Worm (Caenorhabditis elegans): ENCODE measurements around the gene Y56A3A.41.

Gene Y56A3A.41

DNA sequence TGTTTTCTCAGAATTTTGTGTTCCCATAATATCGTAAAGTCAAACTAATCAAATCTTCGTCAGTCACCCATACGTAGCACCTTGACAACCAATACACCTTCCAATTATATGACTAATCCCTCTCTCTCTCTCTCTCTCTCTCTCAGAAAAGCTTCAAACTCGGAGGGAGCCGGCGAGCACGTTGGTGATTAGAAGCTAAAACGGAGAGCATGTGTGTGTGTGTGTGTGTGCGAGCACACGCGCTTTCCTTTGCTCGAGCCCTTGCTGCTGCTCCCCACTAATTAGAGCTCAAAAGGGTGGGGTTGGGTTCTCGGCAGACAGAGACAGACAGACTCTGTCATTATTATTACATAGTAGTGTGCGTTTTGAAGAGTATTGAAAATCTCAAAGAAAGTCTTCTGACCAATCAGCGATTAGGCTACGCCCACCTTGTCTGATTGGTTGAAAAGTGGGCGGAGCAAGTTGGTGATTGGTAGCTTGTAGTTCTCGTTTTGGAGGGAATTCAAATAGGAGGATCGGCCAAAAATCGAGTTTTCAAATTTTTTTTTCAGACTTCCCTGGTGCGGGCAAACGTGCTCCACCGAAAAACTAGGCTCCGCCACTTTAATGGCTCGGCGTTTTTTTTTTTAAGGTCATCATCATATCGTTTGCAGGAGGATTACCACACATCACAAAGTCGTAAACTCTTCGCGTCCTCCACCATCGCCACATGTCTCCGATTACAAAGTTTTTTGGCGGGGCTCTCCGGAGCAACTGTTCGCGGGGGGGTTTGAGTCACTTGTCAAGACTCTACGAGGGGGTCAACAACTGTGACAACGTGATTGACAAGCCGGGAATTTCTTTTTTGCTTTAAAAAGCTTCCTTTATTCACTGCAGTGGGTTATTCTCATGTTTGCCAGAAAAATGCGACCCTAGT, 42.5 kb upstream of the Y56A3A.41 start:
- no peak for TF ChIP-seq Y116A8C.19 (tag; optimal IDR thresholded peaks at IDR 0.05; ENCODE audit: borderline replicate concordance)
- TF ChIP-seq nhr-76 (tag; optimal IDR thresholded peaks at IDR 0.05): no peak
- no peak for TF ChIP-seq elt-2 (tag; optimal IDR thresholded peaks at IDR 0.05)
- TF ChIP-seq nhr-47 (tag; optimal IDR thresholded peaks at IDR 0.05): peak; percentile 64
- TF ChIP-seq nhr-85 (tag): peak; percentile 35
- TF ChIP-seq tlp-1 (tag; optimal IDR thresholded peaks at IDR 0.05): no peak
- TF ChIP-seq dpl-1 (GFP tag; optimal IDR thresholded peaks at IDR 0.05): no peak
- peak; percentile 12 for TF ChIP-seq snu-23 (GFP tag; optimal IDR thresholded peaks at IDR 0.05)
- TF ChIP-seq ceh-82 (tag; optimal IDR thresholded peaks at IDR 0.05): peak in 1 of 3 experiments; percentile 23
- peak; percentile 13 for TF ChIP-seq nhr-20 (tag; optimal IDR thresholded peaks at IDR 0.05)
- no peak for TF ChIP-seq nhr-28 (tag; optimal IDR thresholded peaks at IDR 0.05)
- TF ChIP-seq unc-86 (tag; optimal IDR thresholded peaks at IDR 0.05): no peak
- TF ChIP-seq egl-13 (tag; optimal IDR thresholded peaks at IDR 0.05): peak; percentile 2
- TF ChIP-seq nhr-84 (tag; optimal IDR thresholded peaks at IDR 0.05): no peak
- TF ChIP-seq dsc-1 (tag; optimal IDR thresholded peaks at IDR 0.05): peak; percentile 83
- TF ChIP-seq C34B4.2 (tag; optimal IDR thresholded peaks at IDR 0.05): no peak
- no peak for TF ChIP-seq blmp-1 (tag; optimal IDR thresholded peaks at IDR 0.05)
- peak; percentile 66 for TF ChIP-seq nhr-71 (tag; optimal IDR thresholded peaks at IDR 0.05)
- TF ChIP-seq ama-1 (optimal IDR thresholded peaks at IDR 0.05): peak; percentile 14
- TF ChIP-seq mep-1 (tag; optimal IDR thresholded peaks at IDR 0.05): peak; percentile 1
- peak; percentile 74 for TF ChIP-seq rnt-1 (tag; optimal IDR thresholded peaks at IDR 0.05)
- no peak for TF ChIP-seq mdl-1 (tag; optimal IDR thresholded peaks at IDR 0.05)
- TF ChIP-seq F16B12.6 (tag; optimal IDR thresholded peaks at IDR 0.05): no peak
- peak in 1 of 2 experiments; percentile 15 for TF ChIP-seq lin-35 (GFP tag; optimal IDR thresholded peaks at IDR 0.05)
- peak; percentile 18 for TF ChIP-seq swsn-7 (tag; optimal IDR thresholded peaks at IDR 0.05)
- peak; percentile 79 for TF ChIP-seq xbp-1 (tag; optimal IDR thresholded peaks at IDR 0.05)
- no peak for TF ChIP-seq ceh-88 (GFP tag; IDR thresholded peaks at IDR 0.05)
- TF ChIP-seq pax-3 (tag; optimal IDR thresholded peaks at IDR 0.05): peak; percentile 49
- TF ChIP-seq fkh-8 (tag; optimal IDR thresholded peaks at IDR 0.05): peak; percentile 89
- peak; percentile 44 for TF ChIP-seq unc-62 (GFP tag; optimal IDR thresholded peaks at IDR 0.05)
- peak; percentile 42 for TF ChIP-seq nhr-19 (GFP tag; conservative IDR thresholded peaks at IDR 0.05)
- TF ChIP-seq unc-98 (GFP tag; IDR thresholded peaks at IDR 0.05): 0 out of 2 replicates have a peak, but pooled peaks have one; percentile 37
- TF ChIP-seq unc-30 (tag; optimal IDR thresholded peaks at IDR 0.05): no peak
- peak; percentile 46 for TF ChIP-seq ceh-8 (GFP tag; optimal IDR thresholded peaks at IDR 0.05)
- no peak for TF ChIP-seq efl-1 (optimal IDR thresholded peaks at IDR 0.05)
- no peak for TF ChIP-seq efl-1 (GFP tag; optimal IDR thresholded peaks at IDR 0.05 in 1 of 2)
- peak; percentile 26 for TF ChIP-seq sup-37 (GFP tag; optimal IDR thresholded peaks at IDR 0.05)
- TF ChIP-seq lsy-2 (tag; optimal IDR thresholded peaks at IDR 0.05): peak in 1 of 2 experiments; percentile 9

DNA sequence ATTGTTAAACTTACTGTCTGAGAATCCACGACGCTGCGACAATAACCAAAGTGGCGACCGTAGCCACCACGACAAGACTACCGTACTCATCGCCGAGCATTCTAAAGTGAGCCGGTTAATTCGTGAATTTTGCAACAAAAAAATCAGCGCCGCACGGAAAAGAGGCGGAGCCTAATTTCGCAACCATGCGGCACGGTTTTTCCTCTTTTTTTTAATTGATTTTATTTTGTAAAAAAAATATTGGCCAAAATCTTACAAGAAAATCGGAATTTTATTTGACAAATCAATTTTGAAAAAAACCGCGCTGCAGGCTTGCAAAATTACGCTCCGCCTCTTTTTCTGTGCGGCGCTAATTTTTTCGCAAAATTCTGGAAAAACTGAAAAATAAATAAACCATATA, 40.7 kb upstream of the Y56A3A.41 start, which contains the start of gene dolk-1:
TSS of gene dolk-1 (minus strand) at position 101 of the 400 bp plus-strand sequence.
- no peak for TF ChIP-seq nhr-77 (tag; optimal IDR thresholded peaks at IDR 0.05)
- no peak for TF ChIP-seq fkh-8 (tag; optimal IDR thresholded peaks at IDR 0.05)

DNA sequence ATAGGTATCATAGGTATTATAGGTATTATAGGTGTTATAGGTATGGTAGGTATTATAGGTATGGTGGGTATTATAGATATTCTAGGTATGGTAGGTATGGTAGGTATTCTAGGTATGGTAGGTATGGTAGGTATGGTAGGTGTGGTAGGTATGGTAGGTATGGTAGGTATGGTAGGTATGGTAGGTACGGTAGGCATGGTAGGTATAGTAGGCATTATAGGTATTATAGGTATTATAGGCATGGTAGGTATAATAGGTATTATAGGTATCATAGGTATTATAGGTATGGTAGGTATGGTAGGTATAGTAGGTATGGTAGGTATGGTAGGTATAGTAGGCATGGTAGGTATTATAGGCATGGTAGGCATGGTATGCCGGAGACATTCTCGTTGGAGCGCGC, 39.1 kb upstream of the Y56A3A.41 start:
- no peak for TF ChIP-seq C16A3.4 (tag; optimal IDR thresholded peaks at IDR 0.05)
- peak; percentile 30 for TF ChIP-seq nhr-85 (tag)
- no peak for TF ChIP-seq nhr-28 (tag; optimal IDR thresholded peaks at IDR 0.05)
